Worm (Caenorhabditis elegans) whole organism, late embryonic: ENCODE measurements around the gene obr-2.

Source experiments
- C38D4.7 ChIP-seq: fragments of 200-800 bp; sonication (Bioruptor generic); optimal IDR thresholded peaks from 2 replicates; lab custom pipeline; 2018; ENCODE audit warnings: mild to moderate bottlenecking, missing genetic modification characterization, moderate library complexity, missing compliant biosample characterization
- Y22D7AL.16 ChIP-seq: sonication (generic microtip); optimal IDR thresholded peaks from 2 replicates; lab custom pipeline; 2016; ENCODE audit warnings: missing genetic modification characterization, missing compliant biosample characterization
- ceh-18 ChIP-seq: sonication (generic microtip); optimal IDR thresholded peaks from 2 replicates; lab custom pipeline; 2016; ENCODE audit warnings: missing genetic modification characterization, missing compliant biosample characterization
- ceh-30 ChIP-seq: fragments of 150-350 bp; optimal IDR thresholded peaks from 2 replicates; lab custom pipeline; 2014; ENCODE audit warnings: missing biosample characterization, missing genetic modification characterization
- ceh-6 ChIP-seq: fragments of 200-800 bp; sonication (Bioruptor generic); optimal IDR thresholded peaks from 2 replicates; lab custom pipeline; 2018; ENCODE audit warnings: mild to moderate bottlenecking, missing genetic modification characterization, missing compliant biosample characterization
- hlh-8 ChIP-seq: sonication (generic microtip); optimal IDR thresholded peaks from 2 replicates; lab custom pipeline; 2016; ENCODE audit warnings: missing genotype, missing genetic modification characterization, missing compliant biosample characterization
- lin-11 ChIP-seq: fragments of 200-800 bp; sonication (Bioruptor generic); optimal IDR thresholded peaks from 2 replicates; lab custom pipeline; 2018; ENCODE audit warnings: mild to moderate bottlenecking, missing genetic modification characterization, missing compliant biosample characterization
- nfya-1 ChIP-seq: sonication (generic microtip); optimal IDR thresholded peaks from 2 replicates; lab custom pipeline; 2017; ENCODE audit warnings: missing genetic modification characterization, mild to moderate bottlenecking, missing compliant biosample characterization, antibody characterized with exemption, moderate library complexity
- pat-9 ChIP-seq: fragments of 200-800 bp; sonication (Bioruptor generic); optimal IDR thresholded peaks from 2 replicates; lab custom pipeline; 2018; ENCODE audit warnings: mild to moderate bottlenecking, missing genetic modification characterization, moderate library complexity, missing compliant biosample characterization
- pha-4 ChIP-seq: fragments of 150-350 bp; optimal IDR thresholded peaks from 2 replicates; lab custom pipeline; 2018; ENCODE audit warnings: missing biosample characterization, missing genetic modification reagents, missing genetic modification characterization
- pros-1 ChIP-seq: fragments of 150-350 bp; optimal IDR thresholded peaks from 2 replicates; lab custom pipeline; 2014; ENCODE audit warnings: missing biosample characterization, missing genetic modification reagents, missing genetic modification characterization

ce11 chrV:15055873-15056272, 41.8 kb upstream of the obr-2 start, which contains the start of gene C25D7.16:
- TF ChIP-seq pha-4 (tag; lab: Kevin White, UChicago) (no peak), nfya-1 (tag; lab: Kevin White, UChicago) (no peak), ceh-6 (GFP tag; lab: Kevin White, UChicago) (no peak), hlh-8 (tag; lab: Kevin White, UChicago) (no peak), Y22D7AL.16 (tag; lab: Kevin White, UChicago) (no peak), ceh-18 (tag; lab: Kevin White, UChicago) (no peak), ceh-30 (tag; lab: Kevin White, UChicago) (no peak), pat-9 (tag; lab: Kevin White, UChicago) (no peak), C38D4.7 (no peak), pros-1 (tag; lab: Kevin White, UChicago) (no peak), lin-11 (tag; lab: Kevin White, UChicago) (no peak)
